Fruit fly (Drosophila melanogaster): ENCODE measurements around the gene CG46525.

dm6 chr3L:17430957-17431585, 43.9 kb upstream of the CG46525 start:
- no peak for TF ChIP-seq CG8478 (optimal IDR thresholded peaks at IDR 0.05)
- TF ChIP-seq psq (optimal IDR thresholded peaks at IDR 0.05): no peak
- no peak for TF ChIP-seq Dll (optimal IDR thresholded peaks at IDR 0.05)
- no peak for TF ChIP-seq EcR (GFP tag; optimal IDR thresholded peaks at IDR 0.05)

Data from whole organism.